Fruit fly (Drosophila melanogaster) whole organism, embryonic: ENCODE results near the gene CG7231.

ENCODE experiments used
- Adf1 ChIP-seq: fragments of 200-800 bp; sonication (Bioruptor generic); IDR thresholded peaks from 2 replicates; pipeline ENCODE4 v1.3.6; 2022; ENCODE audit warnings: missing biosample characterization, missing genetic modification characterization
- Aef1 ChIP-seq: fragments of 200-800 bp; sonication (Bioruptor generic); IDR thresholded peaks from 3 replicates; pipeline ENCODE4 v1.3.6; 2022; ENCODE audit warnings: missing biosample characterization, missing genetic modification characterization
- Bgb ChIP-seq: fragments of 200-800 bp; sonication (Bioruptor generic); IDR thresholded peaks from 2 replicates; pipeline ENCODE4 v1.3.6; 2022; ENCODE audit warnings: missing biosample characterization, missing genetic modification characterization; ENCODE audit not compliant: partially characterized antibody
- CG10209 ChIP-seq: fragments of 200-800 bp; sonication (Bioruptor generic); optimal IDR thresholded peaks from 3 replicates; lab custom pipeline; 2017; ENCODE audit warnings: missing biosample characterization, mild to moderate bottlenecking, missing genetic modification characterization, missing genetic modification reagents
- CG11398 ChIP-seq: fragments of 200-800 bp; sonication (Bioruptor generic); optimal IDR thresholded peaks from 2 replicates; lab custom pipeline; 2016; ENCODE audit warnings: missing biosample characterization, missing genetic modification characterization
- CG12299 ChIP-seq: fragments of 200-800 bp; sonication (Bioruptor generic); optimal IDR thresholded peaks from 2 replicates; lab custom pipeline; 2018; ENCODE audit warnings: missing biosample characterization, mild to moderate bottlenecking, missing genetic modification characterization
- CG1233 ChIP-seq: fragments of 200-800 bp; sonication (Bioruptor generic); optimal IDR thresholded peaks from 4 replicates; lab custom pipeline; 2018; ENCODE audit warnings: missing biosample characterization, mild to moderate bottlenecking, missing genetic modification characterization
- CG12769 ChIP-seq: fragments of 200-800 bp; sonication (Bioruptor generic); optimal IDR thresholded peaks from 2 replicates; lab custom pipeline; 2019; ENCODE audit warnings: missing biosample characterization, mild to moderate bottlenecking, missing genetic modification characterization, moderate library complexity
- CG13287 ChIP-seq: fragments of 200-800 bp; sonication (Bioruptor generic); IDR thresholded peaks from 2 replicates; pipeline ENCODE4 v1.3.6; 2022; ENCODE audit warnings: missing biosample characterization, missing genetic modification characterization; ENCODE audit not compliant: partially characterized antibody
- CG13894 ChIP-seq: fragments of 200-800 bp; sonication (Bioruptor generic); optimal IDR thresholded peaks from 3 replicates; lab custom pipeline; 2018; ENCODE audit warnings: missing biosample characterization, mild to moderate bottlenecking, missing genetic modification characterization, moderate library complexity
- CG14441 ChIP-seq: fragments of 200-800 bp; sonication (Bioruptor generic); IDR thresholded peaks from 2 replicates; pipeline ENCODE4 v1.3.6; 2022; ENCODE audit warnings: missing biosample characterization, missing genetic modification characterization
- CG15011 ChIP-seq: fragments of 200-800 bp; sonication (Bioruptor generic); optimal IDR thresholded peaks from 3 replicates; lab custom pipeline; 2018; ENCODE audit warnings: missing biosample characterization, mild to moderate bottlenecking, missing genetic modification characterization
- CG18476 ChIP-seq: fragments of 200-800 bp; sonication (Bioruptor generic); optimal IDR thresholded peaks from 2 replicates; lab custom pipeline; 2016; ENCODE audit warnings: missing biosample characterization, mild to moderate bottlenecking, missing genetic modification characterization
- CG18599 ChIP-seq: fragments of 200-800 bp; sonication (Bioruptor generic); optimal IDR thresholded peaks from 3 replicates; lab custom pipeline; 2017; ENCODE audit warnings: missing biosample characterization, missing genetic modification characterization, mild to moderate bottlenecking, moderate library complexity, missing genetic modification reagents
- CG2120 ChIP-seq: fragments of 200-800 bp; sonication (Bioruptor generic); optimal IDR thresholded peaks from 3 replicates; lab custom pipeline; 2016; ENCODE audit warnings: missing biosample characterization, missing genetic modification characterization
- CG3163 ChIP-seq: fragments of 200-800 bp; sonication (Bioruptor generic); optimal IDR thresholded peaks from 3 replicates; lab custom pipeline; 2016; ENCODE audit warnings: missing biosample characterization, missing genetic modification characterization
- CG43689 ChIP-seq: fragments of 200-800 bp; sonication (Bioruptor generic); IDR thresholded peaks from 2 replicates; pipeline ENCODE4 v1.3.6; 2022; ENCODE audit warnings: missing biosample characterization, missing genetic modification characterization
- CG4404 ChIP-seq: fragments of 200-800 bp; sonication (Bioruptor generic); IDR thresholded peaks from 2 replicates; pipeline ENCODE4 v1.3.6; 2022; ENCODE audit warnings: missing biosample characterization, missing genetic modification characterization
- CG7839 ChIP-seq: fragments of 200-800 bp; sonication (Bioruptor generic); optimal IDR thresholded peaks from 3 replicates; lab custom pipeline; 2018; ENCODE audit warnings: missing biosample characterization, mild to moderate bottlenecking, missing genetic modification characterization, moderate library complexity
- CG8290 ChIP-seq, 3 experiments: fragments of 200-800 bp; sonication (Bioruptor generic); optimal IDR thresholded peaks; 2 replicates each; lab custom pipeline; 2016 to 2019; ENCODE audit warnings: missing biosample characterization in 3 of 3, missing genetic modification characterization in 3 of 3, mild to moderate bottlenecking in 2 of 3, moderate library complexity in 1 of 3
- CTCF ChIP-seq: fragments of 200-800 bp; sonication (Bioruptor generic); optimal IDR thresholded peaks from 2 replicates; lab custom pipeline; 2017; ENCODE audit warnings: missing biosample characterization, mild to moderate bottlenecking, missing genetic modification characterization, moderate library complexity
- D19B ChIP-seq: fragments of 200-800 bp; sonication (Bioruptor generic); optimal IDR thresholded peaks from 2 replicates; lab custom pipeline; 2017; ENCODE audit warnings: missing biosample characterization, mild to moderate bottlenecking, missing genetic modification characterization
- Dbx ChIP-seq: fragments of 200-800 bp; sonication (Bioruptor generic); IDR thresholded peaks from 3 replicates; pipeline ENCODE4 v1.3.6; 2022; ENCODE audit warnings: missing biosample characterization, missing genetic modification characterization
- Deaf1 ChIP-seq: fragments of 200-800 bp; optimal IDR thresholded peaks from 3 replicates; lab custom pipeline; 2019; ENCODE audit warnings: missing biosample characterization, mild to moderate bottlenecking, missing genetic modification characterization, moderate library complexity
- Ets97D ChIP-seq: fragments of 200-800 bp; sonication (Bioruptor generic); optimal IDR thresholded peaks from 3 replicates; lab custom pipeline; 2016; ENCODE audit warnings: missing biosample characterization, missing genetic modification characterization
- Gsc ChIP-seq: fragments of 200-800 bp; sonication (Bioruptor generic); IDR thresholded peaks from 2 replicates; pipeline ENCODE4 v1.3.6; 2022; ENCODE audit warnings: missing biosample characterization, missing genetic modification characterization
- HLH4C ChIP-seq: fragments of 200-800 bp; sonication (Bioruptor generic); IDR thresholded peaks from 3 replicates; pipeline ENCODE4 v1.3.6; 2022; ENCODE audit warnings: missing biosample characterization, missing genetic modification characterization; ENCODE audit not compliant: partially characterized antibody
- Lim3 ChIP-seq: fragments of 200-800 bp; sonication (Bioruptor generic); IDR thresholded peaks from 2 replicates; pipeline ENCODE4 v1.3.6; 2022; ENCODE audit warnings: missing biosample characterization, missing genetic modification characterization
- Max ChIP-seq: fragments of 200-800 bp; sonication (Bioruptor generic); optimal IDR thresholded peaks from 2 replicates; lab custom pipeline; 2016; ENCODE audit warnings: missing biosample characterization, mild to moderate bottlenecking, missing genetic modification characterization
- NFAT ChIP-seq: fragments of 200-800 bp; sonication (Bioruptor generic); IDR thresholded peaks from 2 replicates; pipeline ENCODE4 v1.3.6; 2022; ENCODE audit warnings: missing biosample characterization, missing genetic modification characterization
- Oaz ChIP-seq: fragments of 200-800 bp; sonication (Bioruptor generic); IDR thresholded peaks from 2 replicates; pipeline ENCODE4 v1.3.6; 2022; ENCODE audit warnings: missing biosample characterization, missing genetic modification characterization
- Rfx ChIP-seq: fragments of 200-800 bp; sonication (Bioruptor generic); IDR thresholded peaks from 2 replicates; pipeline ENCODE4 v1.3.6; 2022; ENCODE audit warnings: missing biosample characterization, missing genetic modification characterization
- Rx ChIP-seq: fragments of 200-800 bp; sonication (Bioruptor generic); IDR thresholded peaks from 2 replicates; pipeline ENCODE4 v1.3.6; 2022; ENCODE audit warnings: missing biosample characterization, missing genetic modification characterization
- Sox102F ChIP-seq: fragments of 200-800 bp; sonication (Bioruptor generic); optimal IDR thresholded peaks from 2 replicates; lab custom pipeline; 2018; ENCODE audit warnings: missing biosample characterization, mild to moderate bottlenecking, missing genetic modification characterization, moderate library complexity
- Xrp1 ChIP-seq: fragments of 200-800 bp; sonication (Bioruptor generic); IDR thresholded peaks from 2 replicates; pipeline ENCODE4 v1.3.6; 2022; ENCODE audit warnings: missing biosample characterization, missing genetic modification characterization
- bigmax ChIP-seq: fragments of 200-800 bp; sonication (Bioruptor generic); optimal IDR thresholded peaks from 2 replicates; lab custom pipeline; 2018; ENCODE audit warnings: missing biosample characterization, mild to moderate bottlenecking, missing genetic modification characterization
- bsh ChIP-seq, 2 experiments: fragments of 200-800 bp; sonication (Bioruptor generic); optimal IDR thresholded peaks; 2 replicates each; lab custom pipeline; 2017 to 2018; ENCODE audit warnings: mild to moderate bottlenecking in 2 of 2, missing biosample characterization in 2 of 2, missing genetic modification characterization in 2 of 2, moderate library complexity in 1 of 2
- chinmo ChIP-seq: fragments of 200-800 bp; sonication (Bioruptor generic); IDR thresholded peaks from 4 replicates; pipeline ENCODE4 v1.3.6; 2022; ENCODE audit warnings: missing biosample characterization, missing genetic modification characterization; ENCODE audit not compliant: partially characterized antibody
- gcm ChIP-seq: fragments of 200-800 bp; sonication (Bioruptor generic); optimal IDR thresholded peaks from 2 replicates; lab custom pipeline; 2019; ENCODE audit warnings: missing biosample characterization, mild to moderate bottlenecking, missing genetic modification characterization, moderate library complexity
- gem ChIP-seq: fragments of 200-800 bp; sonication (Bioruptor generic); optimal IDR thresholded peaks from 2 replicates; lab custom pipeline; 2019; ENCODE audit warnings: missing biosample characterization, mild to moderate bottlenecking, missing genetic modification characterization, moderate library complexity
- gro ChIP-seq: fragments of 200-800 bp; sonication (Bioruptor generic); optimal IDR thresholded peaks from 2 replicates; lab custom pipeline; 2016; ENCODE audit warnings: missing biosample characterization, missing genetic modification characterization
- hth ChIP-seq: fragments of >200 bp; optimal IDR thresholded peaks from 2 replicates; lab custom pipeline; 2017; ENCODE audit warnings: inconsistent platforms
- p53 ChIP-seq: fragments of 200-800 bp; sonication (Bioruptor generic); optimal IDR thresholded peaks from 2 replicates; lab custom pipeline; 2016; ENCODE audit warnings: missing biosample characterization, missing genetic modification characterization
- pros ChIP-seq: fragments of 200-800 bp; sonication (Bioruptor generic); optimal IDR thresholded peaks from 3 replicates; lab custom pipeline; 2019; ENCODE audit warnings: missing biosample characterization, mild to moderate bottlenecking, missing genetic modification characterization, moderate library complexity
- ro ChIP-seq: fragments of 200-800 bp; sonication (Bioruptor generic); IDR thresholded peaks from 2 replicates; pipeline ENCODE4 v1.3.6; 2022; ENCODE audit warnings: missing biosample characterization, missing genetic modification characterization
- sd ChIP-seq: fragments of 200-800 bp; sonication (Bioruptor generic); optimal IDR thresholded peaks from 3 replicates; lab custom pipeline; 2018; ENCODE audit warnings: missing biosample characterization, mild to moderate bottlenecking, missing genetic modification characterization, moderate library complexity
- so ChIP-seq: fragments of 200-800 bp; sonication (Bioruptor generic); IDR thresholded peaks from 3 replicates; pipeline ENCODE4 v1.3.6; 2022; ENCODE audit warnings: missing biosample characterization, missing genetic modification characterization
- stwl ChIP-seq: fragments of 200-800 bp; sonication (Bioruptor generic); optimal IDR thresholded peaks from 3 replicates; lab custom pipeline; 2018; ENCODE audit warnings: missing biosample characterization, mild to moderate bottlenecking, missing genetic modification characterization, moderate library complexity
- trh ChIP-seq: fragments of 200-800 bp; sonication (Bioruptor generic); optimal IDR thresholded peaks from 2 replicates; lab custom pipeline; 2016; ENCODE audit warnings: missing biosample characterization, missing genetic modification characterization
- vvl ChIP-seq: fragments of 200-800 bp; sonication (Bioruptor generic); IDR thresholded peaks from 2 replicates; pipeline ENCODE4 v1.3.6; 2022; ENCODE audit warnings: missing biosample characterization, missing genetic modification characterization

The CG7231 gene

DNA sequence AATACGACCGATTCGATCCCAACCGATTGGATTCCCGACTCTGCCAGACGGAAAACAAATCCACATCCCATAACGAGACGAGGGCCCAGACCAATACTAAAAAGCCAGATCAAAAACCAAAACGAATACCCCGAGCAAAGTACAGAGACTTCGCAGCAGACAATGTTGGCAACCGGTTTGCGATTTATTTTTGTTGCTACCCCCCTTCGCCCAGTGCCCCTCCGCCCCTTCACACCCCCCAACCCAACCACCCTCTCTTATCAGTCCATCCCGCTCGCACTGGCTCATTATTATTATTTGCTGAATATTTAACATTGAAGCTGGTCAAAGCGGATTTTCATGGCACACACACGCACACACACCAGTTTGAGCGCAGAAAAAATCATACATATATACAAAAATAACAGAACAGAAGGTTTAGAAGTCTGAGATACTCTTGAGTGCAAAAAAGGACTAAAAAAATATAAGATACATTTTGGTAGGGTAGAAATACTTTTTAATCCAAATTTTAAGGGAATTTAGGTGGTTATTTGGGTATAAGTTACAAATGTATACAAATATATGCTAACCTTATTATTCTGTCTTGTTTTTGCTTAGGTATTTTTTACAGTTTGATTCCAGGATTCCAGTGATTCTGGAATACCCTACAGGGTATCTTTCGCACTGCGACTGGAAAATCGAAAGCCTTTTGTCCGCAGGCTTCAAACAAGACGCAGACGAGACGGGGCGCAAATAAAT, 10.1 kb upstream of the CG7231 start (continued):
- TF ChIP-seq CG10209 (GFP tag; lab: Kevin White, UChicago): no peak
- no peak for TF ChIP-seq stwl (tag; lab: Kevin White, UChicago)
- no peak for TF ChIP-seq ro
- no peak for TF ChIP-seq CG18476
- TF ChIP-seq HLH4C (GFP tag; lab: Robert Waterston, UW): no peak
- peak; percentile 15; the same call in 1 of the 3 replicates for TF ChIP-seq Aef1 (GFP tag; lab: Robert Waterston, UW)
- no peak for TF ChIP-seq Oaz
- no peak for TF ChIP-seq Rx (GFP tag; lab: Robert Waterston, UW)
- no peak for TF ChIP-seq CG43689 (GFP tag; lab: Robert Waterston, UW)
- TF ChIP-seq Xrp1: no peak
- no peak for TF ChIP-seq Ets97D (GFP tag; lab: Kevin White, UChicago)
- peak; percentile 30 for TF ChIP-seq Deaf1 (tag; lab: Kevin White, UChicago)
- no peak for TF ChIP-seq so
- TF ChIP-seq gcm (GFP tag; lab: Kevin White, UChicago): no peak
- TF ChIP-seq CG18599: no peak
- TF ChIP-seq bsh (GFP tag; optimal IDR thresholded peaks at IDR 0.05; lab: Kevin White, UChicago): no peak
- TF ChIP-seq CG7839 (tag; lab: Kevin White, UChicago): no peak
- TF ChIP-seq NFAT (GFP tag; lab: Robert Waterston, UW): 0 out of 2 replicates have a peak, but pooled peaks have one; percentile 9
- TF ChIP-seq CG2120 (GFP tag; lab: Kevin White, UChicago): peak; percentile 57
- peak; percentile 25 for TF ChIP-seq gem
- no peak for TF ChIP-seq CG13287
- TF ChIP-seq CG14441: no peak
- TF ChIP-seq hth (lab: Kevin White, UChicago): no peak
- no peak for TF ChIP-seq CG15011
- TF ChIP-seq Rfx (GFP tag; lab: Robert Waterston, UW): peak; percentile 35; the same call in 1 of the 2 replicates
- TF ChIP-seq chinmo (GFP tag; lab: Robert Waterston, UW): peak; percentile 87
- no peak for TF ChIP-seq CG11398
- TF ChIP-seq p53: no peak
- TF ChIP-seq CG13894: peak; percentile 78
- no peak for TF ChIP-seq CG12299 (tag; lab: Kevin White, UChicago)
- TF ChIP-seq CG12769 (tag; lab: Kevin White, UChicago): peak; percentile 81
- TF ChIP-seq CG3163 (GFP tag; lab: Kevin White, UChicago): no peak
- TF ChIP-seq Max (GFP tag; lab: Kevin White, UChicago): no peak
- peak; percentile 22; the same call in 1 of the 2 replicates for TF ChIP-seq Adf1 (GFP tag; lab: Robert Waterston, UW)
- no peak for TF ChIP-seq trh (GFP tag; lab: Kevin White, UChicago)
- TF ChIP-seq sd (tag; lab: Kevin White, UChicago): peak; percentile 51
- TF ChIP-seq pros (GFP tag; lab: Kevin White, UChicago): no peak
- 0 out of 2 replicates have a peak, but pooled peaks have one; percentile 42 for TF ChIP-seq vvl (GFP tag; lab: Robert Waterston, UW)
- no peak for TF ChIP-seq Sox102F
- no peak for TF ChIP-seq CG4404 (GFP tag; lab: Robert Waterston, UW)
- TF ChIP-seq bigmax (GFP tag; lab: Kevin White, UChicago): no peak
- no peak for TF ChIP-seq CG8290 (GFP tag; optimal IDR thresholded peaks at IDR 0.05; lab: Kevin White, UChicago)
- TF ChIP-seq CG8290 (tag; optimal IDR thresholded peaks at IDR 0.05; lab: Kevin White, UChicago): peak in 1 of 2 experiments; percentile 26
- no peak for TF ChIP-seq gro (GFP tag; lab: Kevin White, UChicago)
- no peak for TF ChIP-seq Gsc (GFP tag; lab: Robert Waterston, UW)
- no peak for TF ChIP-seq Bgb
- TF ChIP-seq Dbx (GFP tag; lab: Robert Waterston, UW): 0 out of 3 replicates have a peak, but pooled peaks have one; percentile 12
- no peak for TF ChIP-seq Lim3
- no peak for TF ChIP-seq CTCF (GFP tag; lab: Kevin White, UChicago)
- TF ChIP-seq D19B (GFP tag; lab: Kevin White, UChicago): peak; percentile 62
- TF ChIP-seq CG1233 (GFP tag; lab: Kevin White, UChicago): no peak
